Fruit fly (Drosophila melanogaster) whole organism, embryonic: ENCODE results near the gene Tps1.

ENCODE experiments used
- ATbp ChIP-seq: fragments of 200-800 bp; sonication (Bioruptor generic); optimal IDR thresholded peaks from 2 replicates; lab custom pipeline; 2017; ENCODE audit warnings: missing biosample characterization, mild to moderate bottlenecking, missing genetic modification characterization, missing genetic modification reagents
- CG10366 ChIP-seq: fragments of 200-800 bp; sonication (Bioruptor generic); IDR thresholded peaks from 2 replicates; pipeline ENCODE4 v1.3.6; 2022; ENCODE audit warnings: missing biosample characterization, missing genetic modification characterization
- CG10565 ChIP-seq: fragments of 200-800 bp; sonication (Bioruptor generic); optimal IDR thresholded peaks from 3 replicates; lab custom pipeline; 2016; ENCODE audit warnings: missing biosample characterization, mild to moderate bottlenecking, missing genetic modification characterization
- CG10654 ChIP-seq: fragments of 200-800 bp; sonication (Bioruptor generic); optimal IDR thresholded peaks from 2 replicates; lab custom pipeline; 2016; ENCODE audit warnings: missing biosample characterization, missing genetic modification characterization
- CG10959 ChIP-seq: fragments of 200-800 bp; sonication (Bioruptor generic); IDR thresholded peaks from 2 replicates; pipeline ENCODE4 v1.3.6; 2022; ENCODE audit warnings: missing biosample characterization, missing genetic modification characterization
- CG14050 ChIP-seq: fragments of 200-800 bp; sonication (Bioruptor generic); IDR thresholded peaks from 3 replicates; pipeline ENCODE4 v1.3.6; 2022; ENCODE audit warnings: missing biosample characterization, missing genetic modification characterization
- CG1647 ChIP-seq: fragments of 200-800 bp; sonication (Bioruptor generic); optimal IDR thresholded peaks from 3 replicates; lab custom pipeline; 2016; ENCODE audit warnings: missing biosample characterization, missing genetic modification characterization
- CG16813 ChIP-seq: fragments of 200-800 bp; sonication (Bioruptor generic); IDR thresholded peaks from 3 replicates; pipeline ENCODE4 v1.3.6; 2022; ENCODE audit warnings: missing biosample characterization, missing genetic modification characterization; ENCODE audit not compliant: partially characterized antibody
- CG18011 ChIP-seq: fragments of 200-800 bp; sonication (Bioruptor generic); optimal IDR thresholded peaks from 2 replicates; lab custom pipeline; 2017; ENCODE audit warnings: missing biosample characterization, missing genetic modification characterization, mild to moderate bottlenecking, moderate library complexity, missing genotype
- CG31365 ChIP-seq: fragments of 200-800 bp; sonication (Bioruptor generic); optimal IDR thresholded peaks from 2 replicates; lab custom pipeline; 2018; ENCODE audit warnings: missing biosample characterization, mild to moderate bottlenecking, missing genetic modification characterization
- CG32532 ChIP-seq: fragments of 200-800 bp; sonication (Bioruptor generic); IDR thresholded peaks from 2 replicates; pipeline ENCODE4 v1.3.6; 2022; ENCODE audit warnings: missing biosample characterization, missing genetic modification characterization
- CG32767 ChIP-seq: fragments of 200-800 bp; sonication (Bioruptor generic); IDR thresholded peaks from 2 replicates; pipeline ENCODE4 v1.3.6; 2022; ENCODE audit warnings: missing biosample characterization, missing genetic modification characterization
- CG3847 ChIP-seq: fragments of 200-800 bp; sonication (Bioruptor generic); IDR thresholded peaks from 2 replicates; pipeline ENCODE4 v1.3.6; 2022; ENCODE audit warnings: missing biosample characterization, missing genetic modification characterization
- CG3995 ChIP-seq: fragments of 200-800 bp; sonication (Bioruptor generic); optimal IDR thresholded peaks from 3 replicates; lab custom pipeline; 2016; ENCODE audit warnings: missing biosample characterization, missing genetic modification characterization
- CG4730 ChIP-seq: fragments of 200-800 bp; sonication (Bioruptor generic); IDR thresholded peaks from 2 replicates; pipeline ENCODE4 v1.3.6; 2022; ENCODE audit warnings: missing biosample characterization, missing genetic modification characterization
- CG7556 ChIP-seq: fragments of 200-800 bp; sonication (Bioruptor generic); optimal IDR thresholded peaks from 2 replicates; lab custom pipeline; 2017; ENCODE audit warnings: missing biosample characterization, mild to moderate bottlenecking, missing genetic modification characterization
- CG8388 ChIP-seq: fragments of 200-800 bp; sonication (Bioruptor generic); optimal IDR thresholded peaks from 2 replicates; lab custom pipeline; 2019; ENCODE audit warnings: missing biosample characterization, mild to moderate bottlenecking, missing genetic modification characterization, moderate library complexity
- CG8478 ChIP-seq: fragments of >200 bp; optimal IDR thresholded peaks from 2 replicates; lab custom pipeline; 2018
- CG8944 ChIP-seq: fragments of 200-800 bp; sonication (Bioruptor generic); optimal IDR thresholded peaks from 3 replicates; lab custom pipeline; 2016; ENCODE audit warnings: missing biosample characterization, missing genetic modification characterization
- CoRest ChIP-seq: fragments of 200-800 bp; sonication (Bioruptor generic); optimal IDR thresholded peaks from 3 replicates; lab custom pipeline; 2018; ENCODE audit warnings: missing biosample characterization, mild to moderate bottlenecking, missing genetic modification characterization, moderate library complexity
- Dref ChIP-seq: fragments of 200-800 bp; sonication (Bioruptor generic); IDR thresholded peaks from 2 replicates; pipeline ENCODE4 v1.3.6; 2022; ENCODE audit warnings: missing biosample characterization, missing genetic modification characterization
- E2f1 ChIP-seq: fragments of 200-800 bp; sonication (Bioruptor generic); IDR thresholded peaks from 2 replicates; pipeline ENCODE4 v1.3.6; 2022; ENCODE audit warnings: missing biosample characterization, missing genetic modification characterization
- Jarid2 ChIP-seq: fragments of 200-800 bp; sonication (Bioruptor generic); optimal IDR thresholded peaks from 3 replicates; lab custom pipeline; 2017; ENCODE audit warnings: mild to moderate bottlenecking, missing biosample characterization, missing genetic modification reagents, missing genetic modification characterization
- Kr ChIP-seq: fragments of 200-800 bp; sonication (Bioruptor generic); optimal IDR thresholded peaks from 2 replicates; lab custom pipeline; 2017; ENCODE audit warnings: missing biosample characterization, mild to moderate bottlenecking, missing genetic modification characterization
- MBD-R2 ChIP-seq: fragments of 200-800 bp; sonication (Bioruptor generic); IDR thresholded peaks from 2 replicates; pipeline ENCODE4 v1.3.6; 2022; ENCODE audit warnings: missing biosample characterization, missing genetic modification characterization
- Ssrp ChIP-seq: fragments of 200-800 bp; sonication (Bioruptor generic); optimal IDR thresholded peaks from 2 replicates; lab custom pipeline; 2018; ENCODE audit warnings: missing biosample characterization, mild to moderate bottlenecking, missing genetic modification characterization, moderate library complexity
- Usf ChIP-seq: fragments of 200-800 bp; sonication (Bioruptor generic); optimal IDR thresholded peaks from 2 replicates; lab custom pipeline; 2017; ENCODE audit warnings: missing genotype, missing biosample characterization, missing genetic modification characterization
- al ChIP-seq: fragments of 200-800 bp; sonication (Bioruptor generic); IDR thresholded peaks from 2 replicates; pipeline ENCODE4 v1.3.6; 2022; ENCODE audit warnings: missing biosample characterization, missing genetic modification characterization
- crol ChIP-seq: fragments of 200-800 bp; sonication (Bioruptor generic); IDR thresholded peaks from 2 replicates; pipeline ENCODE4 v1.3.6; 2022; ENCODE audit warnings: missing biosample characterization, missing genetic modification characterization
- cwo ChIP-seq: fragments of 200-800 bp; sonication (Bioruptor generic); optimal IDR thresholded peaks from 3 replicates; lab custom pipeline; 2017; ENCODE audit warnings: missing biosample characterization, missing genetic modification characterization, mild to moderate bottlenecking, moderate library complexity, missing genetic modification reagents
- fru ChIP-seq: fragments of >200 bp; optimal IDR thresholded peaks from 2 replicates; lab custom pipeline; 2017
- gce ChIP-seq: fragments of 200-800 bp; sonication (Bioruptor generic); IDR thresholded peaks from 3 replicates; pipeline ENCODE4 v1.3.6; 2022; ENCODE audit warnings: missing biosample characterization, missing genetic modification characterization
- hkb ChIP-seq, 2 experiments: fragments of 200-800 bp in 1 of 2; fragments of >200 bp in 1 of 2; sonication (Bioruptor generic) in 1 of 2; IDR thresholded peaks in 1 of 2; optimal IDR thresholded peaks in 1 of 2; 2 replicates each; pipeline versions ENCODE4 v1.3.6 to Lab custom; 2017 to 2022; ENCODE audit warnings: missing biosample characterization in 1 of 2, missing genetic modification characterization in 1 of 2
- jumu ChIP-seq: fragments of 200-800 bp; sonication (Bioruptor generic); optimal IDR thresholded peaks from 3 replicates; lab custom pipeline; 2016; ENCODE audit warnings: missing biosample characterization, missing genetic modification characterization
- org-1 ChIP-seq: fragments of 200-800 bp; sonication (Bioruptor generic); optimal IDR thresholded peaks from 2 replicates; lab custom pipeline; 2017; ENCODE audit warnings: missing biosample characterization, missing genetic modification characterization
- pan ChIP-seq, 4 experiments: fragments of >200 bp in 3 of 4; fragments of 200-800 bp in 1 of 4; sonication (Bioruptor generic) in 1 of 4; optimal IDR thresholded peaks in 3 of 4; IDR thresholded peaks in 1 of 4; 2 replicates each; pipeline versions ENCODE4 v1.3.6 to Lab custom; 2017 to 2022; ENCODE audit warnings: missing biosample characterization in 2 of 4, missing genetic modification characterization in 2 of 4, mixed read lengths in 1 of 4
- phol ChIP-seq: fragments of 200-800 bp; sonication (Bioruptor generic); optimal IDR thresholded peaks from 3 replicates; lab custom pipeline; 2018; ENCODE audit warnings: missing biosample characterization, mild to moderate bottlenecking, missing genetic modification characterization, moderate library complexity
- repo ChIP-seq: fragments of 200-800 bp; sonication (Bioruptor generic); optimal IDR thresholded peaks from 2 replicates; lab custom pipeline; 2016; ENCODE audit warnings: missing biosample characterization, missing genetic modification characterization
- salm ChIP-seq: fragments of 200-800 bp; sonication (Bioruptor generic); optimal IDR thresholded peaks from 2 replicates; lab custom pipeline; 2018; ENCODE audit warnings: missing biosample characterization, mild to moderate bottlenecking, missing genetic modification characterization
- slou ChIP-seq: fragments of 200-800 bp; sonication (Bioruptor generic); optimal IDR thresholded peaks from 3 replicates; lab custom pipeline; 2016; ENCODE audit warnings: missing biosample characterization, missing genetic modification characterization
- tio ChIP-seq: fragments of 200-800 bp; sonication (Bioruptor generic); optimal IDR thresholded peaks from 2 replicates; lab custom pipeline; 2017; ENCODE audit warnings: missing biosample characterization, missing genetic modification characterization, inconsistent platforms
- tna ChIP-seq: fragments of 200-800 bp; sonication (Bioruptor generic); IDR thresholded peaks from 2 replicates; pipeline ENCODE4 v1.3.6; 2022; ENCODE audit warnings: missing biosample characterization, missing genetic modification characterization; ENCODE audit not compliant: partially characterized antibody
- trh ChIP-seq: fragments of 200-800 bp; sonication (Bioruptor generic); optimal IDR thresholded peaks from 2 replicates; lab custom pipeline; 2016; ENCODE audit warnings: missing biosample characterization, missing genetic modification characterization
- twi ChIP-seq: fragments of 200-800 bp; optimal IDR thresholded peaks from 2 replicates; lab custom pipeline; 2019; ENCODE audit warnings: missing biosample characterization, mild to moderate bottlenecking, missing genetic modification characterization, moderate library complexity
- vnd ChIP-seq: fragments of 200-800 bp; sonication (Bioruptor generic); IDR thresholded peaks from 3 replicates; pipeline ENCODE4 v1.3.6; 2022; ENCODE audit warnings: missing biosample characterization, missing genetic modification characterization; ENCODE audit not compliant: partially characterized antibody
- zen ChIP-seq: fragments of 200-800 bp; sonication (Bioruptor generic); optimal IDR thresholded peaks from 3 replicates; lab custom pipeline; 2018; ENCODE audit warnings: missing biosample characterization, mild to moderate bottlenecking, missing genetic modification characterization, moderate library complexity
- zf30C ChIP-seq: fragments of 200-800 bp; sonication (Bioruptor generic); optimal IDR thresholded peaks from 3 replicates; lab custom pipeline; 2018; ENCODE audit warnings: missing biosample characterization, mild to moderate bottlenecking, missing genetic modification characterization
- zfh1 ChIP-seq: fragments of 200-800 bp; sonication (Bioruptor generic); IDR thresholded peaks from 3 replicates; pipeline ENCODE4 v1.3.6; 2022; ENCODE audit warnings: missing biosample characterization, missing genetic modification characterization
- zfh2 ChIP-seq: fragments of 200-800 bp; sonication (Bioruptor generic); optimal IDR thresholded peaks from 2 replicates; lab custom pipeline; 2016; ENCODE audit warnings: missing biosample characterization, missing genetic modification characterization

Tps1 gene

DNA sequence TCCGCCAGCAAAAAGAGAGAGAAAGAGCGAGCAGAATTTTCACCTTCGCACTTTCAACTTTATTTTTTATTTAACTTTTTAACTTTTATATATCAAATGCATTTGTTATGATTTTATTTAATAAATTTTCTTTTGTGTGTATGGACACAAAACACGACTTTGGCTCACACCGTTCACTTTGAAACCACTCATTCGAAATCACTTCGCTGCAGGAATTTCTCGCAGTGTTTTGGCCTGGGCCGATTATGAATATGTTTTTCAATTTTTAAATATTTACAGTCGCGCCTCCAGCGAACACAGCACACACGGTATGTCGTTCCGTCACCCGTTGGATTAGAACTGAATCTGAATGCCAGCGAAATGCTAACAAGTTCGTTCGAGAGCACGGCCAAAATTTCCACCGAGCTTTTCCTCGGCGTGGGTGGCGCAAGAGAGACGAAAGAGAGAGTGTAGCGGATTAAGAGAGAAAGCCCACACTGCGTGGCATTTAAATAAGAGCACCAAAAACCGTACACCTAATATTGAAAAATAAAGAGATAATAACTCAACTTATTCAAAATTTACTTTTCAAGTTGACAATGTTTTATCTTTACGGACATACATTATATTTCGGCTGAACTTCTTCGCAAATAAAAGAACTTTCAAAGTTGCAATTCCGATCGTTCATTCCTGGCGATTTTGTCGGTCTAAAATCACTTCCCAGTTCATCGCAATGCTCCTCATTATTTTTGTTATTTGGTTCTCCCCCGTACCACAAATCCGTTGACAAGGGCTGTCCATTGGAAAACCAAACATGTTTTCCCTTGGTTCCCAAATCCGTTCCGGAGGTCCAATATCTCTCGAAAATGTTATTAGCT is 53.0 kb downstream of the Tps1 start, which contains the start of gene CG15431 (continued):
- TF ChIP-seq CG8388 (GFP tag; lab: Kevin White, UChicago) (no peak), CG8944 (GFP tag; lab: Kevin White, UChicago) (no peak), E2f1 (GFP tag; lab: Robert Waterston, UW) (peak; percentile 60), Jarid2 (GFP tag; lab: Kevin White, UChicago) (peak; percentile 82), twi (no peak), CG14050 (GFP tag; lab: Robert Waterston, UW) (peak; percentile 46; the same call in 2 of the 3 replicates), CG3995 (GFP tag; lab: Kevin White, UChicago) (no peak), zf30C (GFP tag; lab: Kevin White, UChicago) (peak; percentile 67), CG10654 (GFP tag; lab: Kevin White, UChicago) (peak; percentile 43), CG16813 (GFP tag; lab: Robert Waterston, UW) (no peak), crol (GFP tag; lab: Robert Waterston, UW) (no peak), CG32532 (GFP tag; lab: Robert Waterston, UW) (peak; percentile 76), slou (no peak), tio (GFP tag; lab: Kevin White, UChicago) (no peak), pan (optimal IDR thresholded peaks at IDR 0.05; lab: Kevin White, UChicago) (no peak), pan (GFP tag; optimal IDR thresholded peaks at IDR 0.05 in 1 of 2, IDR thresholded peaks at IDR 0.05 in 1 of 2) (peak in 1 of 2 experiments; percentile 78), CG18011 (GFP tag; lab: Kevin White, UChicago) (peak; percentile 25), gce (GFP tag; lab: Robert Waterston, UW) (no peak), MBD-R2 (GFP tag; lab: Robert Waterston, UW) (peak; percentile 35; the same call in 1 of the 2 replicates), trh (no peak), CoRest (tag; lab: Kevin White, UChicago) (peak; percentile 47), phol (tag; lab: Kevin White, UChicago) (no peak), CG32767 (GFP tag; lab: Robert Waterston, UW) (peak; percentile 58), vnd (no peak), jumu (GFP tag; lab: Kevin White, UChicago) (no peak), ATbp (GFP tag; lab: Kevin White, UChicago) (peak; percentile 67), CG10959 (GFP tag; lab: Robert Waterston, UW) (no peak), salm (tag; lab: Kevin White, UChicago) (peak; percentile 32), zen (no peak), repo (GFP tag; lab: Kevin White, UChicago) (no peak), Usf (GFP tag; lab: Kevin White, UChicago) (no peak), al (GFP tag; lab: Robert Waterston, UW) (0 out of 2 replicates have a peak, but pooled peaks have one; percentile 37), zfh2 (GFP tag; lab: Kevin White, UChicago) (peak; percentile 35), zfh1 (GFP tag; lab: Robert Waterston, UW) (peak; percentile 40; the same call in 1 of the 3 replicates), hkb (optimal IDR thresholded peaks at IDR 0.05; lab: Kevin White, UChicago) (no peak), hkb (GFP tag; IDR thresholded peaks at IDR 0.05; lab: Robert Waterston, UW) (peak; percentile 67), CG31365 (tag; lab: Kevin White, UChicago) (no peak), CG8478 (lab: Kevin White, UChicago) (no peak), Dref (no peak), CG7556 (GFP tag; lab: Kevin White, UChicago) (peak; percentile 79), Kr (GFP tag; lab: Kevin White, UChicago) (no peak), CG3847 (GFP tag; lab: Robert Waterston, UW) (peak; percentile 39), org-1 (GFP tag; lab: Kevin White, UChicago) (no peak), fru (lab: Kevin White, UChicago) (no peak), CG4730 (no peak), CG1647 (GFP tag; lab: Kevin White, UChicago) (peak; percentile 23), cwo (peak; percentile 49), Ssrp (tag; lab: Kevin White, UChicago) (no peak), CG10565 (GFP tag; lab: Kevin White, UChicago) (no peak), CG10366 (GFP tag; lab: Robert Waterston, UW) (peak; percentile 62), tna (GFP tag; lab: Robert Waterston, UW) (no peak)
